Worm (Caenorhabditis elegans): ENCODE results near the gene T04F8.8.

DNA sequence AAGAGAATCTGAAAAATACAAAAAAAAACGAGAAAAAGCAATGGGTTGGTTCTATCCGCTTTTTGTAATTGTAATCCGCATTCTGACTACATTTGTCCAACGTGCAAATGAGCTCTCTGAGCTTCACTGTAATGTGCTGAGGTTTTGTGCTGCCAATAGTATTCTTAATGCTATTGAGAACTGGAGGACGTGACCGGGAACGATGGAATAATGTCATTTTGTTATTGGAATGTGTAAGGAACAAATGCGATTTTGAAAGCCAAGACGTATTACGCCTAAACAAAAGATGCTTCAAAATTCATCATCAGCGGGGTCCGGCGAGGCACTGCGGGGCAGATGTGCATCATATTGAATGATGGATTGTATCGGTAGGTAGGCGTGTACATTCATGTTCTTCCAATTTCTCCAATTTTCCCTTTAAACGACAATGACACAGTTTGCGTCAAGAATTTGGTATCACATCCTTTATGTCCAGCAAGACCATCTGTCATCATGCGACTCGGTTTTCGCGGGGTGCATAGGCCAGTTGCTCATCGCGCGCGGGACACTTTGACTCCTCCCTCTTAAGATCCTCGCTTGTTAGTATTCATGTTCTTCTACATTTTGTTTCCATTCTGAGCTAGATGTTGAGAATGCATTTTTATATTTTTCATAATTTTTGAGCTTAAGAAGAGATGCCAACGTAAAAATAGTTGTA, 25.9 kb downstream of the T04F8.8 start:
- TF ChIP-seq him-1 (tag; optimal IDR thresholded peaks at IDR 0.05) (no peak), W03F9.2 (tag; optimal IDR thresholded peaks at IDR 0.05) (no peak)
